Fruit fly (Drosophila melanogaster) whole organism, embryonic: ENCODE data around the gene papi.
A peak's percentile ranks its signal among the peaks of the same experiment; 100 is the strongest.

ENCODE experiments used
- ATbp ChIP-seq: fragments of 200-800 bp; sonication (Bioruptor generic); optimal IDR thresholded peaks from 2 replicates; lab custom pipeline; 2017; ENCODE audit warnings: missing biosample characterization, mild to moderate bottlenecking, missing genetic modification characterization, missing genetic modification reagents
- Atf-2 ChIP-seq: fragments of 200-800 bp; sonication (Bioruptor generic); optimal IDR thresholded peaks from 2 replicates; lab custom pipeline; 2016; ENCODE audit warnings: missing biosample characterization, missing genetic modification characterization
- Atf3 ChIP-seq: fragments of 200-800 bp; sonication (Bioruptor generic); optimal IDR thresholded peaks from 3 replicates; lab custom pipeline; 2016; ENCODE audit warnings: missing biosample characterization, missing genetic modification characterization
- CG10267 ChIP-seq: fragments of 200-800 bp; sonication (Bioruptor generic); optimal IDR thresholded peaks from 2 replicates; lab custom pipeline; 2018; ENCODE audit warnings: missing biosample characterization, mild to moderate bottlenecking, missing genetic modification characterization, moderate library complexity
- CG12236 ChIP-seq: fragments of 200-800 bp; sonication (Bioruptor generic); optimal IDR thresholded peaks from 2 replicates; lab custom pipeline; 2016; ENCODE audit warnings: missing biosample characterization, missing genetic modification characterization
- CG12659 ChIP-seq: fragments of 200-800 bp; sonication (Bioruptor generic); optimal IDR thresholded peaks from 3 replicates; lab custom pipeline; 2017; ENCODE audit warnings: mild to moderate bottlenecking, missing biosample characterization, missing genetic modification reagents, missing genetic modification characterization
- CG12769 ChIP-seq: fragments of 200-800 bp; sonication (Bioruptor generic); optimal IDR thresholded peaks from 2 replicates; lab custom pipeline; 2019; ENCODE audit warnings: missing biosample characterization, mild to moderate bottlenecking, missing genetic modification characterization, moderate library complexity
- CG14441 ChIP-seq: fragments of 200-800 bp; sonication (Bioruptor generic); IDR thresholded peaks from 2 replicates; pipeline ENCODE4 v1.3.6; 2022; ENCODE audit warnings: missing biosample characterization, missing genetic modification characterization
- CG14860 ChIP-seq: fragments of 200-800 bp; sonication (Bioruptor generic); IDR thresholded peaks from 3 replicates; pipeline ENCODE4 v1.3.6; 2022; ENCODE audit warnings: missing biosample characterization, missing genetic modification characterization; ENCODE audit not compliant: partially characterized antibody
- CG17612 ChIP-seq: fragments of 200-800 bp; sonication (Bioruptor generic); IDR thresholded peaks from 2 replicates; pipeline ENCODE4 v1.3.6; 2022; ENCODE audit warnings: missing biosample characterization, missing genetic modification characterization
- CG2678 ChIP-seq: fragments of 200-800 bp; sonication (Bioruptor generic); optimal IDR thresholded peaks from 3 replicates; lab custom pipeline; 2019; ENCODE audit warnings: missing biosample characterization, mild to moderate bottlenecking, missing genetic modification characterization, moderate library complexity
- CG2712 ChIP-seq: fragments of 200-800 bp; optimal IDR thresholded peaks from 3 replicates; lab custom pipeline; 2019; ENCODE audit warnings: missing biosample characterization, mild to moderate bottlenecking, missing genetic modification characterization, moderate library complexity
- CG32772 ChIP-seq: fragments of 200-800 bp; sonication (Bioruptor generic); IDR thresholded peaks from 2 replicates; pipeline ENCODE4 v1.3.6; 2022; ENCODE audit warnings: missing biosample characterization, missing genetic modification characterization
- CG3847 ChIP-seq: fragments of 200-800 bp; sonication (Bioruptor generic); IDR thresholded peaks from 2 replicates; pipeline ENCODE4 v1.3.6; 2022; ENCODE audit warnings: missing biosample characterization, missing genetic modification characterization
- CG3995 ChIP-seq: fragments of 200-800 bp; sonication (Bioruptor generic); optimal IDR thresholded peaks from 3 replicates; lab custom pipeline; 2016; ENCODE audit warnings: missing biosample characterization, missing genetic modification characterization
- CG4404 ChIP-seq: fragments of 200-800 bp; sonication (Bioruptor generic); IDR thresholded peaks from 2 replicates; pipeline ENCODE4 v1.3.6; 2022; ENCODE audit warnings: missing biosample characterization, missing genetic modification characterization
- CG5245 ChIP-seq: fragments of 200-800 bp; sonication (Bioruptor generic); optimal IDR thresholded peaks from 3 replicates; lab custom pipeline; 2016; ENCODE audit warnings: missing biosample characterization, missing genetic modification characterization
- CG7556 ChIP-seq: fragments of 200-800 bp; sonication (Bioruptor generic); optimal IDR thresholded peaks from 2 replicates; lab custom pipeline; 2017; ENCODE audit warnings: missing biosample characterization, mild to moderate bottlenecking, missing genetic modification characterization
- CG7987 ChIP-seq: fragments of 200-800 bp; sonication (Bioruptor generic); optimal IDR thresholded peaks from 2 replicates; lab custom pipeline; 2018; ENCODE audit warnings: missing biosample characterization, mild to moderate bottlenecking, missing genetic modification characterization, moderate library complexity
- CG8359 ChIP-seq: fragments of 200-800 bp; sonication (Bioruptor generic); optimal IDR thresholded peaks from 2 replicates; lab custom pipeline; 2017; ENCODE audit warnings: missing biosample characterization, mild to moderate bottlenecking, missing genetic modification characterization, borderline replicate concordance
- CTCF ChIP-seq: fragments of 200-800 bp; sonication (Bioruptor generic); optimal IDR thresholded peaks from 2 replicates; lab custom pipeline; 2017; ENCODE audit warnings: missing biosample characterization, mild to moderate bottlenecking, missing genetic modification characterization, moderate library complexity
- Camta ChIP-seq: fragments of 200-800 bp; sonication (Bioruptor generic); optimal IDR thresholded peaks from 2 replicates; lab custom pipeline; 2016; ENCODE audit warnings: missing biosample characterization, missing genetic modification characterization
- Chrac-16 ChIP-seq: fragments of 200-800 bp; sonication (Bioruptor generic); optimal IDR thresholded peaks from 3 replicates; lab custom pipeline; 2016; ENCODE audit warnings: missing biosample characterization, missing genetic modification characterization
- E2f2 ChIP-seq: fragments of 200-800 bp; sonication (Bioruptor generic); IDR thresholded peaks from 2 replicates; pipeline ENCODE4 v1.3.6; 2022; ENCODE audit warnings: missing biosample characterization, missing genetic modification characterization
- ERR ChIP-seq: fragments of 200-800 bp; sonication (Bioruptor generic); optimal IDR thresholded peaks from 2 replicates; lab custom pipeline; 2016; ENCODE audit warnings: missing biosample characterization, missing genetic modification characterization
- Fer2 ChIP-seq: fragments of 200-800 bp; sonication (Bioruptor generic); optimal IDR thresholded peaks from 2 replicates; lab custom pipeline; 2018; ENCODE audit warnings: missing biosample characterization, mild to moderate bottlenecking, missing genetic modification characterization, moderate library complexity
- H15 ChIP-seq: fragments of 200-800 bp; sonication (Bioruptor generic); IDR thresholded peaks from 3 replicates; pipeline ENCODE4 v1.3.6; 2022; ENCODE audit warnings: missing biosample characterization, missing genetic modification characterization
- HLHmδ ChIP-seq: fragments of 200-800 bp; sonication (Bioruptor generic); optimal IDR thresholded peaks from 2 replicates; lab custom pipeline; 2018; ENCODE audit warnings: missing biosample characterization, mild to moderate bottlenecking, missing genetic modification characterization, moderate library complexity
- Hr51 ChIP-seq, 2 experiments: fragments of 200-800 bp; sonication (Bioruptor generic); optimal IDR thresholded peaks; 2 replicates in 1 of 2; 3 replicates in 1 of 2; lab custom pipeline; 2016 to 2018; ENCODE audit warnings: missing biosample characterization in 2 of 2, missing genetic modification characterization in 2 of 2, mild to moderate bottlenecking in 1 of 2, moderate library complexity in 1 of 2
- Hr78 ChIP-seq, 2 experiments: fragments of 200-800 bp in 1 of 2; fragments of >200 bp in 1 of 2; sonication (Bioruptor generic) in 1 of 2; optimal IDR thresholded peaks; 2 replicates each; lab custom pipeline; 2017 to 2019; ENCODE audit warnings: missing biosample characterization in 2 of 2, missing genetic modification characterization in 2 of 2, mild to moderate bottlenecking in 1 of 2, moderate library complexity in 1 of 2
- MESR4 ChIP-seq: fragments of 200-800 bp; sonication (Bioruptor generic); optimal IDR thresholded peaks from 2 replicates; lab custom pipeline; 2018; ENCODE audit warnings: missing biosample characterization, mild to moderate bottlenecking, missing genetic modification characterization, moderate library complexity
- Neu2 ChIP-seq: fragments of 200-800 bp; sonication (Bioruptor generic); optimal IDR thresholded peaks from 3 replicates; lab custom pipeline; 2016; ENCODE audit warnings: missing biosample characterization, missing genetic modification characterization, borderline replicate concordance
- Ptx1 ChIP-seq: fragments of 200-800 bp; sonication (Bioruptor generic); IDR thresholded peaks from 2 replicates; pipeline ENCODE4 v1.3.6; 2022; ENCODE audit warnings: missing biosample characterization, missing genetic modification characterization
- Sin3A ChIP-seq: fragments of >200 bp; optimal IDR thresholded peaks from 2 replicates; lab custom pipeline; 2018
- Vsx1 ChIP-seq: fragments of 200-800 bp; sonication (Bioruptor generic); optimal IDR thresholded peaks from 2 replicates; lab custom pipeline; 2017; ENCODE audit warnings: missing biosample characterization, mild to moderate bottlenecking, missing genetic modification characterization, missing genetic modification reagents
- caup ChIP-seq: fragments of 200-800 bp; sonication (Bioruptor generic); optimal IDR thresholded peaks from 3 replicates; lab custom pipeline; 2017; ENCODE audit warnings: missing biosample characterization, mild to moderate bottlenecking, missing genetic modification characterization, moderate library complexity; ENCODE audit not compliant: severe bottlenecking
- cwo ChIP-seq: fragments of 200-800 bp; sonication (Bioruptor generic); optimal IDR thresholded peaks from 3 replicates; lab custom pipeline; 2017; ENCODE audit warnings: missing biosample characterization, missing genetic modification characterization, mild to moderate bottlenecking, moderate library complexity, missing genetic modification reagents
- dimm ChIP-seq: fragments of 200-800 bp; sonication (Bioruptor generic); IDR thresholded peaks from 2 replicates; pipeline ENCODE4 v1.3.6; 2022; ENCODE audit warnings: missing biosample characterization, missing genetic modification characterization
- dm ChIP-seq: fragments of 200-800 bp; sonication (Bioruptor generic); optimal IDR thresholded peaks from 3 replicates; lab custom pipeline; 2016; ENCODE audit warnings: missing biosample characterization, missing genetic modification characterization
- lola ChIP-seq, 3 experiments: fragments of >200 bp in 2 of 3; fragments of 200-800 bp in 1 of 3; sonication (Bioruptor generic) in 1 of 3; optimal IDR thresholded peaks; 2 replicates each; lab custom pipeline; 2017 to 2019; ENCODE audit warnings: missing biosample characterization in 3 of 3, missing genetic modification characterization in 3 of 3, mild to moderate bottlenecking in 1 of 3, moderate library complexity in 1 of 3
- mld ChIP-seq: fragments of 200-800 bp; sonication (Bioruptor generic); IDR thresholded peaks from 3 replicates; pipeline ENCODE4 v1.3.6; 2022; ENCODE audit warnings: missing biosample characterization, missing genetic modification characterization; ENCODE audit not compliant: partially characterized antibody
- onecut ChIP-seq: fragments of 200-800 bp; sonication (Bioruptor generic); IDR thresholded peaks from 2 replicates; pipeline ENCODE4 v1.3.6; 2022; ENCODE audit warnings: missing biosample characterization, missing genetic modification characterization
- pan ChIP-seq, 4 experiments: fragments of >200 bp in 3 of 4; fragments of 200-800 bp in 1 of 4; sonication (Bioruptor generic) in 1 of 4; optimal IDR thresholded peaks in 3 of 4; IDR thresholded peaks in 1 of 4; 2 replicates each; pipeline versions ENCODE4 v1.3.6 to Lab custom; 2017 to 2022; ENCODE audit warnings: missing biosample characterization in 2 of 4, missing genetic modification characterization in 2 of 4, mixed read lengths in 1 of 4
- pros ChIP-seq: fragments of 200-800 bp; sonication (Bioruptor generic); optimal IDR thresholded peaks from 3 replicates; lab custom pipeline; 2019; ENCODE audit warnings: missing biosample characterization, mild to moderate bottlenecking, missing genetic modification characterization, moderate library complexity
- ttk ChIP-seq: fragments of 200-800 bp; sonication (Bioruptor generic); IDR thresholded peaks from 2 replicates; pipeline ENCODE4 v2.1.2; 2022; ENCODE audit warnings: missing biosample characterization, missing genetic modification characterization
- tx ChIP-seq: fragments of 200-800 bp; sonication (Bioruptor generic); optimal IDR thresholded peaks from 2 replicates; lab custom pipeline; 2016; ENCODE audit warnings: missing biosample characterization, missing genetic modification characterization
- usp ChIP-seq: fragments of >200 bp; optimal IDR thresholded peaks from 2 replicates; lab custom pipeline; 2017; ENCODE audit warnings: missing biosample characterization, missing genetic modification characterization
- yki ChIP-seq: fragments of >200 bp; optimal IDR thresholded peaks from 3 replicates; lab custom pipeline; 2018

papi gene

DNA sequence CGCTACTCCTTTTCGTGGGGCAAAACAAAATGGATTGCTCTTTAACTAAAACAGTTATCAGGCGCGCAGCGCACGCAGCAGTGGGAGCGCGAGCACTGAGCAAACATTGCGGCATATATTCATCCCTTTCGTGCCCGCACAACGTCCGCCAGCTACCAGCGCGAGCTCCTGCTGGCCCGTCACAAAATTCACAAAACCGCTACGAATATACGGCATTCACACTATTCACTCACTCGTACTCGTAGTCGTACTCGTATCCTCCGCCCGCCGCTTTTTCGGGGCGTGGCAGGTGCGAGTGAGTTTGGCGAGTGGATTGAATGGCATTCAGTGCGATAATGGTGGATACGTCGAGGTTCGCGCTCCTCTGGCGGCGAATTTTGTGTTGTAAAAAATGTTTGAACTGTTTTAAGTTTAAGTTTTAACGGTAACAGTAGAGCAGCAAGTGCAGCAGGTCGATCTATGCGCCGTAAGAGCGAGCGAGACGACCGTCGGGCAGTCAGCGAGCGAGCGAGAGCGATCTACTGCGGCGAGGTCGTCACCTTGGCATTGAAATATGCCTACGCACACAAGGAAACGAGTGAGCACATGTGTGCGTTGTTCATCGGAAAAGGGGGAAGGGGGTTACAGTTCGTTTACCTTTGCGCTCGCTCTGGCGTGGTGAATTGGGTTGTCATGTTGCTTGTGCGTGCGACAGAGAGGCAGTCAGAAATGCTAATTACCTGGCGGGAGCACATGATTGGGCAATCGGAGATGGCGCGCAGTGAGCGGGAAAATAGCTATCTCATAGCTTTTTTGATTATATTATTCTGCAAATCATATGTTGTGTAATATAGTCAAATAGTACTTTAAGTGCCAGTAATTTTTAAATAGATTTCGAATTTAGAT is 23.7 kb upstream of the papi start (continued):
- TF ChIP-seq H15 (GFP tag; lab: Robert Waterston, UW) (no peak), ATbp (GFP tag; lab: Kevin White, UChicago) (no peak), tx (GFP tag; lab: Kevin White, UChicago) (no peak), CG32772 (GFP tag; lab: Robert Waterston, UW) (no peak), Atf-2 (GFP tag; lab: Kevin White, UChicago) (no peak), CG12769 (tag; lab: Kevin White, UChicago) (peak; percentile 94), Vsx1 (GFP tag; lab: Kevin White, UChicago) (peak; percentile 98), Fer2 (tag; lab: Kevin White, UChicago) (peak; percentile 20), Ptx1 (no peak), dimm (GFP tag; lab: Robert Waterston, UW) (no peak), pros (peak; percentile 91), CG14860 (GFP tag; lab: Robert Waterston, UW) (no peak), CG14441 (no peak), MESR4 (GFP tag; lab: Kevin White, UChicago) (no peak), pan (optimal IDR thresholded peaks at IDR 0.05; lab: Kevin White, UChicago) (no peak), pan (GFP tag; optimal IDR thresholded peaks at IDR 0.05 in 1 of 2, IDR thresholded peaks at IDR 0.05 in 1 of 2) (no peak), CG17612 (GFP tag; lab: Robert Waterston, UW) (no peak), Camta (GFP tag; lab: Kevin White, UChicago) (no peak), ERR (GFP tag; lab: Kevin White, UChicago) (peak; percentile 81), CG4404 (no peak), onecut (GFP tag; lab: Robert Waterston, UW) (peak; percentile 50), ttk (no peak), yki (lab: Kevin White, UChicago) (no peak), Chrac-16 (peak; percentile 37), lola (GFP tag; optimal IDR thresholded peaks at IDR 0.05; lab: Kevin White, UChicago) (peak in 2 of 3 experiments; percentile 66 to 78), CG12236 (no peak), CG10267 (tag; lab: Kevin White, UChicago) (peak; percentile 23), HLHmδ (GFP tag; lab: Kevin White, UChicago) (peak; percentile 92), CG12659 (GFP tag; lab: Kevin White, UChicago) (peak; percentile 55), Hr78 (GFP tag; optimal IDR thresholded peaks at IDR 0.05; lab: Kevin White, UChicago) (peak in 1 of 2 experiments; percentile 100), caup (GFP tag; lab: Kevin White, UChicago) (peak; percentile 46), CG3847 (no peak), CG7987 (peak; percentile 86), Neu2 (GFP tag; lab: Kevin White, UChicago) (no peak), CG3995 (GFP tag; lab: Kevin White, UChicago) (peak; percentile 17), Hr51 (GFP tag; optimal IDR thresholded peaks at IDR 0.05; lab: Kevin White, UChicago) (peak in 1 of 2 experiments; percentile 59), CTCF (peak; percentile 26), CG2678 (tag; lab: Kevin White, UChicago) (peak; percentile 67), E2f2 (GFP tag; lab: Robert Waterston, UW) (no peak), usp (GFP tag; lab: Kevin White, UChicago) (peak; percentile 22), cwo (GFP tag; lab: Kevin White, UChicago) (peak; percentile 95), dm (GFP tag; lab: Kevin White, UChicago) (peak; percentile 78), CG2712 (tag; lab: Kevin White, UChicago) (peak; percentile 69), CG5245 (GFP tag; lab: Kevin White, UChicago) (peak; percentile 18), CG8359 (peak; percentile 13), mld (no peak), CG7556 (GFP tag; lab: Kevin White, UChicago) (peak; percentile 72), Sin3A (lab: Kevin White, UChicago) (no peak), Atf3 (GFP tag; lab: Kevin White, UChicago) (no peak)
